Worm (Caenorhabditis elegans) whole organism, young adult: ENCODE data around the gene fbxa-35.
"Not testable (repeated sequence)": the region's sequence is repeated elsewhere in the genome, so short reads cannot be mapped to it uniquely, and the experiment has no call there.

Experiments
- F23B12.7 ChIP-seq: sonication (generic microtip); optimal IDR thresholded peaks from 2 replicates; lab custom pipeline; 2017; ENCODE audit warnings: missing genetic modification characterization, mild to moderate bottlenecking, missing compliant biosample characterization, antibody characterized with exemption, moderate library complexity; ENCODE audit not compliant: insufficient read depth
- T07F8.4 ChIP-seq: sonication (generic microtip); optimal IDR thresholded peaks from 2 replicates; lab custom pipeline; 2016; ENCODE audit warnings: mild to moderate bottlenecking, missing genetic modification characterization, moderate library complexity, missing compliant biosample characterization
- Y53F4B.3 ChIP-seq: fragments of 200-800 bp; sonication (Bioruptor generic); IDR thresholded peaks from 2 replicates; pipeline ENCODE4 v1.3.6; 2022; ENCODE audit warnings: missing genetic modification reagents, missing genetic modification characterization, missing compliant biosample characterization
- Y53G8AR.9 ChIP-seq: fragments of 200-800 bp; sonication (Bioruptor generic); conservative IDR thresholded peaks from 2 replicates; pipeline ENCODE4 v1.3.6; 2022; ENCODE audit warnings: missing genetic modification reagents, missing genetic modification characterization, missing compliant biosample characterization
- Y56A3A.18 ChIP-seq: fragments of 200-800 bp; sonication (Bioruptor generic); IDR thresholded peaks from 2 replicates; pipeline ENCODE4 v1.3.6; 2022; ENCODE audit warnings: missing genetic modification reagents, missing genetic modification characterization, missing compliant biosample characterization
- akir-1 ChIP-seq: fragments of 200-800 bp; sonication (Bioruptor generic); optimal IDR thresholded peaks from 2 replicates; lab custom pipeline; 2018; ENCODE audit warnings: mild to moderate bottlenecking, missing genetic modification characterization, moderate library complexity, missing compliant biosample characterization
- aptf-2 ChIP-seq: fragments of 200-800 bp; sonication (Bioruptor generic); conservative IDR thresholded peaks from 2 replicates; pipeline ENCODE4 v1.3.6; 2022; ENCODE audit warnings: missing genetic modification reagents, missing genetic modification characterization, missing compliant biosample characterization
- atf-7 ChIP-seq: sonication (generic microtip); optimal IDR thresholded peaks from 2 replicates; lab custom pipeline; 2017; ENCODE audit warnings: mild to moderate bottlenecking, missing genetic modification characterization, missing compliant biosample characterization
- athp-1 ChIP-seq: sonication (generic microtip); optimal IDR thresholded peaks from 2 replicates; lab custom pipeline; 2017; ENCODE audit warnings: mild to moderate bottlenecking, missing genetic modification characterization, missing compliant biosample characterization
- attf-5 ChIP-seq: fragments of 200-800 bp; sonication (Bioruptor generic); optimal IDR thresholded peaks from 2 replicates; lab custom pipeline; 2018; ENCODE audit warnings: mild to moderate bottlenecking, missing genetic modification characterization, missing compliant biosample characterization
- cebp-1 ChIP-seq, 2 experiments: fragments of 200-800 bp in 1 of 2; sonication (Bioruptor generic) in 1 of 2; sonication (generic microtip) in 1 of 2; IDR thresholded peaks in 1 of 2; optimal IDR thresholded peaks in 1 of 2; 2 replicates each; pipeline versions ENCODE4 v1.3.6 to Lab custom; 2017 to 2022; ENCODE audit warnings: missing compliant biosample characterization in 2 of 2, missing genetic modification characterization in 2 of 2, mild to moderate bottlenecking in 1 of 2, missing genetic modification reagents in 1 of 2, moderate library complexity in 1 of 2
- ceh-27 ChIP-seq: fragments of 200-800 bp; sonication (Bioruptor generic); optimal IDR thresholded peaks from 2 replicates; lab custom pipeline; 2018; ENCODE audit warnings: mild to moderate bottlenecking, missing genetic modification characterization, moderate library complexity, missing compliant biosample characterization
- egl-44 ChIP-seq: fragments of 200-800 bp; sonication (Bioruptor generic); IDR thresholded peaks from 2 replicates; pipeline ENCODE4 v1.3.6; 2022; ENCODE audit warnings: missing genetic modification reagents, missing genetic modification characterization, missing compliant biosample characterization
- ets-4 ChIP-seq: fragments of 200-800 bp; sonication (Bioruptor generic); optimal IDR thresholded peaks from 2 replicates; lab custom pipeline; 2018; ENCODE audit warnings: mild to moderate bottlenecking, missing genetic modification characterization, missing compliant biosample characterization
- hlh-26 ChIP-seq: fragments of 200-800 bp; sonication (Bioruptor generic); conservative IDR thresholded peaks from 2 replicates; pipeline ENCODE4 v1.3.6; 2022; ENCODE audit warnings: missing genetic modification reagents, missing genetic modification characterization, missing compliant biosample characterization
- hsf-1 ChIP-seq: fragments of 200-800 bp; sonication (Bioruptor generic); IDR thresholded peaks from 2 replicates; pipeline ENCODE4 v1.3.6; 2022; ENCODE audit warnings: missing genetic modification reagents, missing genetic modification characterization, missing compliant biosample characterization
- let-607 ChIP-seq, 2 experiments: fragments of 200-800 bp in 1 of 2; sonication (Bioruptor generic) in 1 of 2; sonication (generic microtip) in 1 of 2; optimal IDR thresholded peaks; 2 replicates each; lab custom pipeline; 2016 to 2018; ENCODE audit warnings: mild to moderate bottlenecking in 2 of 2, missing compliant biosample characterization in 2 of 2, missing genetic modification characterization in 2 of 2, moderate library complexity in 2 of 2, missing genotype in 1 of 2
- lin-40 ChIP-seq: sonication (generic microtip); optimal IDR thresholded peaks from 2 replicates; lab custom pipeline; 2016; ENCODE audit warnings: missing genetic modification characterization, mild to moderate bottlenecking, missing compliant biosample characterization, missing genotype, missing genetic modification reagents
- lin-54 ChIP-seq: fragments of 200-800 bp; sonication (Bioruptor generic); optimal IDR thresholded peaks from 2 replicates; lab custom pipeline; 2018; ENCODE audit warnings: mild to moderate bottlenecking, missing genetic modification characterization, missing compliant biosample characterization
- lir-1 ChIP-seq: fragments of 200-800 bp; sonication (Bioruptor generic); conservative IDR thresholded peaks from 2 replicates; pipeline ENCODE4 v1.3.6; 2022; ENCODE audit warnings: missing genetic modification reagents, missing genetic modification characterization, missing compliant biosample characterization
- mcd-1 ChIP-seq: fragments of 200-800 bp; sonication (Bioruptor generic); IDR thresholded peaks from 2 replicates; pipeline ENCODE4 v1.3.6; 2022; ENCODE audit warnings: missing genetic modification reagents, missing genetic modification characterization, missing compliant biosample characterization
- mxl-1 ChIP-seq: sonication (generic microtip); optimal IDR thresholded peaks from 2 replicates; lab custom pipeline; 2016; ENCODE audit warnings: missing genetic modification characterization, missing compliant biosample characterization
- nfyb-1 ChIP-seq: fragments of 200-800 bp; sonication (Bioruptor generic); IDR thresholded peaks from 2 replicates; pipeline ENCODE4 v1.3.6; 2022; ENCODE audit warnings: missing genetic modification reagents, missing genetic modification characterization, missing compliant biosample characterization
- nhr-80 ChIP-seq: sonication (generic microtip); optimal IDR thresholded peaks from 2 replicates; lab custom pipeline; 2016; ENCODE audit warnings: missing genetic modification characterization, missing compliant biosample characterization
- nhr-90 ChIP-seq: sonication (generic microtip); optimal IDR thresholded peaks from 2 replicates; lab custom pipeline; 2016; ENCODE audit warnings: missing genotype, mild to moderate bottlenecking, missing genetic modification characterization, missing compliant biosample characterization
- pha-4 ChIP-seq: fragments of 150-350 bp; sonication (generic microtip); optimal IDR thresholded peaks from 2 replicates; lab custom pipeline; 2014; ENCODE audit warnings: missing biosample characterization, missing genetic modification reagents, missing genetic modification characterization
- sea-2 ChIP-seq: fragments of 200-800 bp; sonication (Bioruptor generic); IDR thresholded peaks from 2 replicates; pipeline ENCODE4 v1.3.6; 2022; ENCODE audit warnings: missing genetic modification characterization, missing compliant biosample characterization
- tbp1 ChIP-seq: fragments of 200-800 bp; sonication (Bioruptor generic); optimal IDR thresholded peaks from 2 replicates; lab custom pipeline; 2018; ENCODE audit warnings: mild to moderate bottlenecking, missing genetic modification characterization, missing compliant biosample characterization
- tlf-1 ChIP-seq: fragments of 200-800 bp; sonication (Bioruptor generic); optimal IDR thresholded peaks from 2 replicates; lab custom pipeline; 2018; ENCODE audit warnings: mild to moderate bottlenecking, missing genetic modification characterization, missing compliant biosample characterization
- unc-62 ChIP-seq: fragments of 150-350 bp; optimal IDR thresholded peaks from 2 replicates; lab custom pipeline; 2014; ENCODE audit warnings: missing biosample characterization, missing genetic modification reagents, missing genetic modification characterization
- ztf-22 ChIP-seq: fragments of 200-800 bp; sonication (Bioruptor generic); optimal IDR thresholded peaks from 2 replicates; lab custom pipeline; 2018; ENCODE audit warnings: mild to moderate bottlenecking, missing genetic modification characterization, moderate library complexity, missing compliant biosample characterization
- ztf-28 ChIP-seq: fragments of 200-800 bp; sonication (Bioruptor generic); IDR thresholded peaks from 2 replicates; pipeline ENCODE4 v1.3.6; 2022; ENCODE audit warnings: missing genetic modification reagents, missing genetic modification characterization, missing compliant biosample characterization
- ztf-6 ChIP-seq: fragments of 200-800 bp; sonication (Bioruptor generic); IDR thresholded peaks from 2 replicates; pipeline ENCODE4 v1.3.6; 2022; ENCODE audit warnings: missing genetic modification reagents, missing genetic modification characterization, missing compliant biosample characterization

Gene fbxa-35

ce11 chrIII:1266799-1267198 lies 28.7 kb upstream of the fbxa-35 start, which contains the start of gene fbxa-151:
TSS of gene fbxa-151 (minus strand) at chrIII:1266899.
- TF ChIP-seq lir-1 (GFP tag; lab: Robert Waterston, UW); athp-1 (tag; lab: Kevin White, UChicago); ztf-6: not testable (repeated sequence)

ce11 chrIII:1269156-1269555 lies 26.3 kb upstream of the fbxa-35 start, which contains the start of gene fbxa-32:
TSS of gene fbxa-32 (minus strand) at chrIII:1269256.
- TF ChIP-seq nhr-80 (tag; lab: Kevin White, UChicago) (peak; percentile 36), hlh-26 (no peak)

ce11 chrIII:1271378-1271926 lies 24.0 kb upstream of the fbxa-35 start, which contains the start of gene fbxa-31:
TSS of gene fbxa-31 (minus strand) at chrIII:1271428.
- no peak for TF ChIP-seq mxl-1
- TF ChIP-seq Y53G8AR.9 (GFP tag; lab: Robert Waterston, UW) = no peak
- TF ChIP-seq akir-1 (GFP tag; lab: Kevin White, UChicago) = no peak
- no peak for TF ChIP-seq ceh-27 (GFP tag; lab: Kevin White, UChicago)
- no peak for TF ChIP-seq hsf-1 (GFP tag; lab: Robert Waterston, UW)
- no peak for TF ChIP-seq cebp-1 (GFP tag; IDR thresholded peaks at IDR 0.05; lab: Robert Waterston, UW)
- TF ChIP-seq cebp-1 (tag; optimal IDR thresholded peaks at IDR 0.05; lab: Kevin White, UChicago) = peak; percentile 23
- no peak for TF ChIP-seq lin-54
- peak; percentile 45 for TF ChIP-seq nhr-80 (tag; lab: Kevin White, UChicago)
- TF ChIP-seq, all 124 proteins: peak for 2

ce11 chrIII:1273655-1274328 lies 21.7 kb upstream of the fbxa-35 start, which contains the start of gene fbxa-29:
TSS of gene fbxa-29 (minus strand) at chrIII:1273705.
- TF ChIP-seq nhr-80 (tag; lab: Kevin White, UChicago) = peak; percentile 30
- TF ChIP-seq aptf-2 (GFP tag; lab: Robert Waterston, UW) = no peak
- no peak for TF ChIP-seq mcd-1 (GFP tag; lab: Robert Waterston, UW)
- TF ChIP-seq, all 124 proteins: peak for 1

ce11 chrIII:1275513-1275912 lies 20.0 kb upstream of the fbxa-35 start, which contains the start of gene fbxa-30:
TSS of gene fbxa-30 (minus strand) at chrIII:1275613.
- no peak for TF ChIP-seq T07F8.4 (tag; lab: Kevin White, UChicago)
- peak; percentile 5 for TF ChIP-seq nhr-80 (tag; lab: Kevin White, UChicago)
- no peak for TF ChIP-seq cebp-1 (GFP tag; IDR thresholded peaks at IDR 0.05; lab: Robert Waterston, UW)
- peak; percentile 57 for TF ChIP-seq cebp-1 (tag; optimal IDR thresholded peaks at IDR 0.05; lab: Kevin White, UChicago)
- TF ChIP-seq, all 124 proteins: peak for 2

- peak; percentile 52; the same call in 1 of the 2 replicates for TF ChIP-seq egl-44 (GFP tag; lab: Robert Waterston, UW)
- no peak for TF ChIP-seq Y56A3A.18
- peak; percentile 2 for TF ChIP-seq lin-40 (tag; lab: Kevin White, UChicago)
- peak; percentile 89 for TF ChIP-seq pha-4 (tag; lab: Kevin White, UChicago)
- TF ChIP-seq atf-7 (tag; lab: Kevin White, UChicago) = peak; percentile 64
- peak; percentile 17 for TF ChIP-seq F23B12.7 (tag; lab: Kevin White, UChicago)
- TF ChIP-seq cebp-1 (GFP tag; IDR thresholded peaks at IDR 0.05; lab: Robert Waterston, UW) = peak; percentile 97
- peak; percentile 98 for TF ChIP-seq cebp-1 (tag; optimal IDR thresholded peaks at IDR 0.05; lab: Kevin White, UChicago)
- TF ChIP-seq nhr-90 (tag; lab: Kevin White, UChicago) = peak; percentile 46
- TF ChIP-seq nfyb-1 = peak; percentile 69; the same call in 1 of the 2 replicates
- TF ChIP-seq ztf-22 (GFP tag; lab: Kevin White, UChicago) = peak; percentile 64
- TF ChIP-seq let-607 (tag; optimal IDR thresholded peaks at IDR 0.05; lab: Kevin White, UChicago) = peak in 1 of 2 experiments; percentile 29
- TF ChIP-seq sea-2 (GFP tag; lab: Robert Waterston, UW) = no peak
- no peak for TF ChIP-seq Y53F4B.3 (GFP tag; lab: Robert Waterston, UW)
- TF ChIP-seq tlf-1 (GFP tag; lab: Kevin White, UChicago) = peak; percentile 3
- TF ChIP-seq ets-4 = peak; percentile 86
- no peak for TF ChIP-seq ztf-28 (GFP tag; lab: Robert Waterston, UW)
- TF ChIP-seq unc-62 (GFP tag; lab: Kevin White, UChicago) = peak; percentile 69
- TF ChIP-seq nhr-80 (tag; lab: Kevin White, UChicago) = peak; percentile 97
- TF ChIP-seq attf-5 = peak; percentile 86
- peak; percentile 35 for TF ChIP-seq tbp1
These were observed 16.3 kb upstream of the fbxa-35 start for ce11 chrIII:1279197-1279596.
